Fruit fly (Drosophila melanogaster): Measurements from ENCODE around the gene CG34447.

The CG34447 gene

dm6 chr2L:2419913-2420312 is at the start of gene CG34447:
TSS of gene CG34447 (minus strand) at chr2L:2420013.
- no peak for TF ChIP-seq CG9948 (tag; optimal IDR thresholded peaks at IDR 0.05)
- TF ChIP-seq Ets98B (GFP tag; IDR thresholded peaks at IDR 0.05), result no peak
- no peak for TF ChIP-seq gl (tag; optimal IDR thresholded peaks at IDR 0.05)
- no peak for TF ChIP-seq CG4496 (GFP tag; IDR thresholded peaks at IDR 0.05)
- TF ChIP-seq CG10348 (GFP tag; IDR thresholded peaks at IDR 0.05), result no peak
- no peak for TF ChIP-seq Pif1B (GFP tag; optimal IDR thresholded peaks at IDR 0.05)
- TF ChIP-seq D1 (tag; optimal IDR thresholded peaks at IDR 0.05), result no peak
- TF ChIP-seq CG32121 (GFP tag; IDR thresholded peaks at IDR 0.05), result no peak
- TF ChIP-seq Pif1A (GFP tag; optimal IDR thresholded peaks at IDR 0.05), result no peak
- TF ChIP-seq CG34367 (tag; optimal IDR thresholded peaks at IDR 0.05), result no peak
- TF ChIP-seq CG15710 (tag; optimal IDR thresholded peaks at IDR 0.05), result no peak
- no peak for TF ChIP-seq Snoo (tag; optimal IDR thresholded peaks at IDR 0.05)
- TF ChIP-seq CG8301 (tag; optimal IDR thresholded peaks at IDR 0.05), result no peak

dm6 chr2L:2467722-2468372 is 48.0 kb upstream of the CG34447 start:
- TF ChIP-seq rn (GFP tag; IDR thresholded peaks at IDR 0.05), result no peak
- no peak for TF ChIP-seq CG32121 (GFP tag; IDR thresholded peaks at IDR 0.05)
- TF ChIP-seq CG14655 (GFP tag; optimal IDR thresholded peaks at IDR 0.05), result peak; percentile 44
- TF ChIP-seq CG34367 (tag; optimal IDR thresholded peaks at IDR 0.05), result no peak
- no peak for TF ChIP-seq Pif1A (GFP tag; optimal IDR thresholded peaks at IDR 0.05)
- TF ChIP-seq Ets98B (GFP tag; IDR thresholded peaks at IDR 0.05), result no peak
- peak; percentile 4 for TF ChIP-seq CG8159 (tag; optimal IDR thresholded peaks at IDR 0.05)
- no peak for TF ChIP-seq CG10348 (GFP tag; IDR thresholded peaks at IDR 0.05)
- peak; percentile 5 for TF ChIP-seq CG17806 (tag; optimal IDR thresholded peaks at IDR 0.05)

dm6 chr2L:2466360-2466759 is 46.5 kb upstream of the CG34447 start:
- TF ChIP-seq CG15710 (tag; optimal IDR thresholded peaks at IDR 0.05) (peak; percentile 31), CG9948 (tag; optimal IDR thresholded peaks at IDR 0.05) (peak; percentile 2), CG14655 (GFP tag; optimal IDR thresholded peaks at IDR 0.05) (peak; percentile 14), CG8159 (tag; optimal IDR thresholded peaks at IDR 0.05) (peak; percentile 43), EcR (GFP tag; optimal IDR thresholded peaks at IDR 0.05) (no peak), CG17806 (tag; optimal IDR thresholded peaks at IDR 0.05) (peak; percentile 21)

- TF ChIP-seq CG32121 (GFP tag; IDR thresholded peaks at IDR 0.05) (no peak), CG4496 (GFP tag; IDR thresholded peaks at IDR 0.05) (no peak), gl (tag; optimal IDR thresholded peaks at IDR 0.05) (no peak)
Observed at dm6 chr2L:2462306-2462844, 42.6 kb upstream of the CG34447 start.

- no peak for TF ChIP-seq CG10348 (GFP tag; IDR thresholded peaks at IDR 0.05)
- TF ChIP-seq EcR (GFP tag; optimal IDR thresholded peaks at IDR 0.05), result no peak
- TF ChIP-seq CG12605 (GFP tag; IDR thresholded peaks at IDR 0.05), result no peak
- no peak for TF ChIP-seq CG17806 (tag; optimal IDR thresholded peaks at IDR 0.05)
- no peak for TF ChIP-seq D1 (tag; optimal IDR thresholded peaks at IDR 0.05)
- TF ChIP-seq CG15710 (tag; optimal IDR thresholded peaks at IDR 0.05), result no peak
- no peak for TF ChIP-seq Pif1A (GFP tag; optimal IDR thresholded peaks at IDR 0.05)
- TF ChIP-seq CG14655 (GFP tag; optimal IDR thresholded peaks at IDR 0.05), result no peak
- no peak for TF ChIP-seq CG34367 (tag; optimal IDR thresholded peaks at IDR 0.05)
Observed at dm6 chr2L:2461322-2461999, 41.6 kb upstream of the CG34447 start.

dm6 chr2L:2459238-2459637 is 39.4 kb upstream of the CG34447 start:
- no peak for TF ChIP-seq CG13204 (GFP tag; optimal IDR thresholded peaks at IDR 0.05)
- no peak for TF ChIP-seq CG10348 (GFP tag; IDR thresholded peaks at IDR 0.05)
- no peak for TF ChIP-seq CG9948 (tag; optimal IDR thresholded peaks at IDR 0.05)
- TF ChIP-seq Ets98B (GFP tag; IDR thresholded peaks at IDR 0.05), result no peak
- no peak for TF ChIP-seq CG17806 (tag; optimal IDR thresholded peaks at IDR 0.05)
- TF ChIP-seq Snoo (tag; optimal IDR thresholded peaks at IDR 0.05), result no peak
- TF ChIP-seq CG4496 (GFP tag; IDR thresholded peaks at IDR 0.05), result no peak
- TF ChIP-seq CG15710 (tag; optimal IDR thresholded peaks at IDR 0.05), result no peak
- no peak for TF ChIP-seq CG32121 (GFP tag; IDR thresholded peaks at IDR 0.05)
- no peak for TF ChIP-seq CG8159 (tag; optimal IDR thresholded peaks at IDR 0.05)
- no peak for TF ChIP-seq rn (GFP tag; IDR thresholded peaks at IDR 0.05)
- no peak for TF ChIP-seq CG34367 (tag; optimal IDR thresholded peaks at IDR 0.05)
- TF ChIP-seq fd96Ca (GFP tag; IDR thresholded peaks at IDR 0.05), result no peak
- TF ChIP-seq Pif1B (GFP tag; optimal IDR thresholded peaks at IDR 0.05), result no peak
- no peak for TF ChIP-seq CG14655 (GFP tag; optimal IDR thresholded peaks at IDR 0.05)
- TF ChIP-seq CG12605 (GFP tag; IDR thresholded peaks at IDR 0.05), result no peak
